Worm (Caenorhabditis elegans) whole organism, dauer: ENCODE measurements around the gene dnj-10.

Experiments
- unc-62 ChIP-seq: sonication (generic microtip); optimal IDR thresholded peaks from 2 replicates; lab custom pipeline; 2017; ENCODE audit warnings: missing biosample characterization, missing genetic modification reagents, missing genetic modification characterization

dnj-10 gene

ce11 chrIII:8630833-8631232, at the start of gene dnj-10:
dnj-10 (plus strand) TSS chrIII:8631165.
- no peak for TF ChIP-seq unc-62 (GFP tag; lab: Kevin White, UChicago)

- no peak for TF ChIP-seq unc-62 (GFP tag; lab: Kevin White, UChicago)
Measured at ce11 chrIII:8588592-8589153, 42.3 kb upstream of the dnj-10 start, which contains the start of gene glr-1. glr-1 (minus strand) TSS chrIII:8588642.

ce11 chrIII:8589195-8589594, 41.8 kb upstream of the dnj-10 start, which contains the start of gene fip-3:
fip-3 (minus strand) TSS chrIII:8589488.
- TF ChIP-seq unc-62 (GFP tag; lab: Kevin White, UChicago), result no peak

ce11 chrIII:8590882-8591281, 40.1 kb upstream of the dnj-10 start, which contains the start of gene fipr-16:
fipr-16 (minus strand) TSS chrIII:8590982.
- TF ChIP-seq unc-62 (GFP tag; lab: Kevin White, UChicago), result no peak

ce11 chrIII:8593620-8594019, 37.3 kb upstream of the dnj-10 start, which contains the start of gene C06E1.7:
C06E1.7 (minus strand) TSS chrIII:8593720.
- TF ChIP-seq unc-62 (GFP tag; lab: Kevin White, UChicago), result no peak

DNA sequence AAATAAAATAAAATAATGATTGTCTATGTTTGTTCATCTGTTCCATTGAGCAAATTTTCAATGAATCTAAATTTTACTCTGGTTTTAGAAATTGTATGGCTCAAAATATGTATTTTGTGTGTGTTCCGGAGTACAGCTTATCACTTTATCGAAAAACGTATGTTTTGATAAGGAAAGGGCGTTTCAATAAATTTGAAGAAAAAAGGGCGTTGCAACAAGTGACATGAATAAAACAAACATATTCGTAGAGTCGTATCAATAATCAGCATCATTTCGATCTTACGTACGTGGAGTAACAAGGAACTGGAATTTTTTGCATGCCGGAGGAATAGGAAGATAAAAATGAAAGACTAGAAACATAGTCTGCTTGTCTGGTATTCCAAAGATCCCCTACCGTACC, 36.9 kb upstream of the dnj-10 start:
- no peak for TF ChIP-seq unc-62 (GFP tag; lab: Kevin White, UChicago)

DNA sequence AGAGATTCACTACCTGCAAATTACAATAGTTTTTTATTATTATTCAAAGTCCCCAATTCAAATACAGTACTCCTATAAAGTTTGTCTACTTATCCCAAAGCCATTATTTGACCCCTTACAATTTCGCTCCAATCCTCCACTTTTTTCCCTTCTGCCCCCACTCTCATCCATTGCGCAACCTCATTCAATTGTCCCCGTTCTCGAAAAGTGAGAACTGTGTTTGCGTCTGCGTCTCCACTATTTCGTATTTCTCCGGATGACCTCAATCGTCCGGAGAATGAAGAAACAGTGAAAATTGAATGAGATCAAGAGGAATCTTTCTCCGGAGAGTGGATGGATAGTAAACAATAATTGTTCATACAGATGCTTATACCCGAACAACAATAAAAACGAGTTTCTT, 34.3 kb upstream of the dnj-10 start:
- no peak for TF ChIP-seq unc-62 (GFP tag; lab: Kevin White, UChicago)

ce11 chrIII:8597770-8598169, 33.2 kb upstream of the dnj-10 start, which contains the start of gene ztf-30:
ztf-30 (minus strand) TSS chrIII:8597870.
- no peak for TF ChIP-seq unc-62 (GFP tag; lab: Kevin White, UChicago)

DNA sequence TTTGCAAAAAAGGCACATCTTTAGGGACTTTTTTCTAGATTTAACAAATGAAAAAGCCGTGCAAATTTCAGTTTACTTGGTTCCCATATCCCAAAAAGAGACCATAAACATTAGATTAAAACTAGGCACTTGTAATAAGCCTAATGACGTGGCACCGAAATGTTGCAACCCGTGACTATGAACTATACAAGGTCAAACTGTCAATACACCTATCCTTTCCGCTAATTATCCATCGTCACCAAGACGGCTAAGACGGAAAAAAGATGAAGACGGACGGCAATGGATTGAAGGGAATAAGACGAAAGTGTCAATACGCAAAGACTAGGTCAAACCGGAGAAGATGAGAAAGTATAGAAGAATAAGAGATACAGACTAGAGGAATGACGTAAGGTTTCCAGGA, 32.0 kb upstream of the dnj-10 start:
- TF ChIP-seq unc-62 (GFP tag; lab: Kevin White, UChicago), result no peak

- no peak for TF ChIP-seq unc-62 (GFP tag; lab: Kevin White, UChicago)
Measured at ce11 chrIII:8602148-8602547, 28.8 kb upstream of the dnj-10 start.

ce11 chrIII:8605532-8605931, 25.4 kb upstream of the dnj-10 start, which contains the start of gene C06E1.1:
C06E1.1 (plus strand) TSS chrIII:8605832.
- no peak for TF ChIP-seq unc-62 (GFP tag; lab: Kevin White, UChicago)

DNA sequence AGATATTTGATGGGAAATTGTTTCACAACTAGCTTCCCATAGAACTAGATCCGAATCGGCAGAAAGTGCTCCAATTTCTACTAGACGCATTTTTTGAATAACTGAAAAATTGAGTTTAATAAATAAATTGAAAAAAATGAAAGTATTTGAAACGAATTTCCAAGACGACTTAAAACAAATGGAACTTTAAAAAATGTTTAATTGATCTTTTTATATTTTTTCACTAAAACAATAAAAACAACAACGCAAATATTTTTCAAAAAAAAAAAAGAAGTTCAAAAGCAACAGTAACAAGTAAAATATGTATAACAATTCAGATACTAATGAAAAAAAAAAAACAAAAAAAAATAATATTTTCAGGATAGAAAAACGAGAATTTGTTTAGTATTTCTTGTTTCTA, 21.3 kb upstream of the dnj-10 start, which contains the start of gene C06E1.9:
C06E1.9 (minus strand) TSS at position 101 of the 400 bp plus-strand sequence.
- TF ChIP-seq unc-62 (GFP tag; lab: Kevin White, UChicago), result no peak

ce11 chrIII:8611282-8611681, 19.7 kb upstream of the dnj-10 start:
- TF ChIP-seq unc-62 (GFP tag; lab: Kevin White, UChicago), result no peak

ce11 chrIII:8613573-8613972, 17.4 kb upstream of the dnj-10 start:
- no peak for TF ChIP-seq unc-62 (GFP tag; lab: Kevin White, UChicago)

DNA sequence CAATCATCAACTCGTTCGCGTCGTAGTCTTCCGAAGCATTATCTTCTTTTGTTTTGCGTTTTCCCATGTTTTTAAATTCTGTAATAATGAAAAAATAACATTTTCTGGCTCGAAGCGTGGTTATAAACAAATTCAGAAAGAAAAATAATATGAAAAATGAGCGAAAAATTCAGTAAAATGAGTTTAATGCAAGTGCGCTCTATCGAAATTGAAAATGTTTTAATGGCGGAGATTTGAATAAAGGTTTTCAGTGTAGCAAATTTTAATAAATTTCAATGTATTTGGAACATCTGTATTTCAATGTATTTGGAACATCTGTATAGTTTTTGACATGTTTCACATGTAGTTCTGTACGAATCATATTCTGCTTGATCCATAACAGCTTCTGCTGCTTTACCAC, 16.5 kb upstream of the dnj-10 start, which contains the start of gene rha-2:
rha-2 (minus strand) TSS at position 80 of the 400 bp plus-strand sequence.
- TF ChIP-seq unc-62 (GFP tag; lab: Kevin White, UChicago), result no peak

ce11 chrIII:8616587-8616986, 14.4 kb upstream of the dnj-10 start, which contains the start of gene C06E1.11:
C06E1.11 (minus strand) TSS chrIII:8616687.
- TF ChIP-seq unc-62 (GFP tag; lab: Kevin White, UChicago), result no peak

ce11 chrIII:8618412-8618960, 12.5 kb upstream of the dnj-10 start, which contains the start of gene C13G5.2:
C13G5.2 (minus strand) TSS chrIII:8618462.
- TF ChIP-seq unc-62 (GFP tag; lab: Kevin White, UChicago), result no peak
